Worm (Caenorhabditis elegans): ENCODE data around the gene F26F12.3.

ce11 chrV:5820401-5820800 lies 25.1 kb downstream of the F26F12.3 start:
- TF ChIP-seq cog-1 (tag; optimal IDR thresholded peaks at IDR 0.05) (no peak), med-1 (GFP tag; optimal IDR thresholded peaks at IDR 0.05; ENCODE audit: insufficient read depth) (no peak), flt-1 (GFP tag; IDR thresholded peaks at IDR 0.05) (no peak), tab-1 (GFP tag; IDR thresholded peaks at IDR 0.05) (no peak), ztf-29 (GFP tag; IDR thresholded peaks at IDR 0.05) (no peak), ref-1 (GFP tag; conservative IDR thresholded peaks at IDR 0.05) (no peak)
